Worm (Caenorhabditis elegans) whole organism, early embryonic: Measurements from ENCODE around the gene evl-18.

Experiments used
- ama-1 ChIP-seq: fragments of 150-350 bp; optimal IDR thresholded peaks from 2 replicates; lab custom pipeline; 2014
- flt-1 ChIP-seq: fragments of 200-800 bp; sonication (Bioruptor generic); IDR thresholded peaks from 2 replicates; pipeline ENCODE4 v1.3.6; 2022; ENCODE audit warnings: missing genetic modification characterization, missing compliant biosample characterization

ce11 chrIII:3729520-3729919, 5.3 kb downstream of the evl-18 start, which contains the start of gene F34D10.9:
- TF ChIP-seq ama-1 (lab: Kevin White, UChicago): no peak
- no peak for TF ChIP-seq flt-1 (GFP tag; lab: Robert Waterston, UW)
